Fruit fly (Drosophila melanogaster) whole organism, pupa: Measurements from ENCODE around the gene RpS28a.

Experiments used
- Snoo ChIP-seq: fragments of 200-800 bp; sonication (Bioruptor generic); optimal IDR thresholded peaks from 3 replicates; lab custom pipeline; 2017; ENCODE audit warnings: missing biosample characterization, mild to moderate bottlenecking, missing genetic modification characterization, inconsistent platforms
- rn ChIP-seq: fragments of 200-800 bp; sonication (Bioruptor generic); IDR thresholded peaks from 2 replicates; pipeline ENCODE4 v1.3.6; 2022; ENCODE audit warnings: missing biosample characterization, missing genetic modification characterization

dm6 chr3R:29985219-29985618, 37.2 kb downstream of the RpS28a start:
- TF ChIP-seq Snoo (tag; lab: Kevin White, UChicago) (no peak), rn (GFP tag; lab: Robert Waterston, UW) (no peak)
